Worm (Caenorhabditis elegans): ENCODE data around the gene C07B5.2.

The C07B5.2 gene

DNA sequence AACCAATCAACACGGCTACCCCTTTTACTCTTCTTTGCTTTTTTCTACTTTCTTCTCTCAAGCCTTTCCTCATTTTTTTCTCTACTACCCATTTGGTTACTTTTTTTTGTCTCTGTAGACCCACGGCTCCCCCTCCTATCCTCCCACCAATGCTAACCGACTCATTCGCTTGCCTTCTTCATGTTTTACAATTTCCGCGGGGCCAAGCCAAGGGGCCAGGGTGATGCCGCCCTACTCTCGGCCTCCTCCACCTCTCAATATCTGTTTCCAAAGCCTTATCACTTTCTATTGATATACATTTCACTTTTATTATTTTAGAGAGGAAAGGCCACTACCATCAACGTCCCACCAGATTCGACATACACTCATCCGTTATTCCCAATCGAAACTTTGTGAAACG, 26.3 kb upstream of the C07B5.2 start, which contains the start of gene F49E2.5:
Gene F49E2.5, plus strand, starts transcription at position 301 of the 400 bp plus-strand sequence.
- TF ChIP-seq nhr-237 (tag; optimal IDR thresholded peaks at IDR 0.05) = no peak
- TF ChIP-seq aha-1 (tag) = peak; percentile 2
- TF ChIP-seq daf-16 (GFP tag; optimal IDR thresholded peaks at IDR 0.05) = peak in 1 of 2 experiments; percentile 0
- TF ChIP-seq daf-16 (tag; optimal IDR thresholded peaks at IDR 0.05) = no peak

DNA sequence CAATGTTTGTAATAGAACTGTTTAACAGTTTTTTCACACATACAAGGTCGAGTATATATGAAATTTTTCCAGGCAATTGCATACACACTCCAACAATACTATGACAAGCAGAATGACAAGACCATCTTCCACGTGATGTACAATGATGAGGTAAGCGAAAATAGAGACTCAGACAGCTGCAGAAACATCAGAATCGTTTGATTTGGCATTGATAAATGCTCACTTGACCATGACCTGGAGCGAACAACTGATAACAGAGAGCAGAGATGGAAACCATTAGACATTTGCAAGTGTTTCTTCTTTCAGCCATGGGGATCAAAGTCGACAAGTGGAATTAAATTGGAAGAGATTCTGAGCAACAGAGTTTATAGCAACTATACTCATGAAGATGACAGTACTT, 23.5 kb upstream of the C07B5.2 start:
- peak in 1 of 2 experiments; percentile 22 for TF ChIP-seq hif-1 (tag; optimal IDR thresholded peaks at IDR 0.05)
- TF ChIP-seq F37D6.2 (tag; optimal IDR thresholded peaks at IDR 0.05) = no peak
- TF ChIP-seq nhr-28 (tag; optimal IDR thresholded peaks at IDR 0.05) = peak; percentile 86
- TF ChIP-seq php-3 (GFP tag; IDR thresholded peaks at IDR 0.05) = peak; percentile 60; the same call in 1 of the 2 replicates
- no peak for TF ChIP-seq fkh-10 (GFP tag; optimal IDR thresholded peaks at IDR 0.05)
- peak; percentile 76 for TF ChIP-seq pqm-1 (tag; optimal IDR thresholded peaks at IDR 0.05)
- no peak for TF ChIP-seq ceh-20 (GFP tag; IDR thresholded peaks at IDR 0.05)
- peak; percentile 93 for TF ChIP-seq hlh-11 (tag; optimal IDR thresholded peaks at IDR 0.05)
- TF ChIP-seq tra-1 (GFP tag; IDR thresholded peaks at IDR 0.05) = peak; percentile 69
- TF ChIP-seq lsy-2 (tag; optimal IDR thresholded peaks at IDR 0.05) = peak in 1 of 2 experiments; percentile 39
- TF ChIP-seq nhr-41 (GFP tag; IDR thresholded peaks at IDR 0.05) = peak; percentile 24; the same call in 1 of the 2 replicates
- no peak for TF ChIP-seq daf-16 (GFP tag; optimal IDR thresholded peaks at IDR 0.05)
- peak; percentile 87 for TF ChIP-seq daf-16 (tag; optimal IDR thresholded peaks at IDR 0.05)
- peak; percentile 70 for TF ChIP-seq mxl-3 (GFP tag; optimal IDR thresholded peaks at IDR 0.05)
- TF ChIP-seq nhr-48 (tag; optimal IDR thresholded peaks at IDR 0.05) = no peak
- peak; percentile 89 for TF ChIP-seq dve-1 (tag; optimal IDR thresholded peaks at IDR 0.05; ENCODE audit: insufficient read depth)
- peak; percentile 94 for TF ChIP-seq dmd-6 (GFP tag; IDR thresholded peaks at IDR 0.05)
- peak; percentile 57 for TF ChIP-seq mep-1 (tag; optimal IDR thresholded peaks at IDR 0.05)
- peak; percentile 53 for TF ChIP-seq mes-2 (tag; optimal IDR thresholded peaks at IDR 0.05; ENCODE audit: poor library complexity, severe bottlenecking)
- TF ChIP-seq mdl-1 (tag; optimal IDR thresholded peaks at IDR 0.05) = peak in 1 of 2 experiments; percentile 86
- TF ChIP-seq aha-1 (tag) = peak; percentile 45
- peak in 1 of 2 experiments; percentile 95 for TF ChIP-seq unc-62 (GFP tag; optimal IDR thresholded peaks at IDR 0.05 in 1 of 2)
- TF ChIP-seq unc-62 (tag; optimal IDR thresholded peaks at IDR 0.05) = no peak
- no peak for TF ChIP-seq rbr-2 (tag; optimal IDR thresholded peaks at IDR 0.05)
- TF ChIP-seq hlh-30 (tag; optimal IDR thresholded peaks at IDR 0.05; ENCODE audit: insufficient read depth) = peak; percentile 89
- TF ChIP-seq nhr-77 (tag; optimal IDR thresholded peaks at IDR 0.05) = peak; percentile 80

DNA sequence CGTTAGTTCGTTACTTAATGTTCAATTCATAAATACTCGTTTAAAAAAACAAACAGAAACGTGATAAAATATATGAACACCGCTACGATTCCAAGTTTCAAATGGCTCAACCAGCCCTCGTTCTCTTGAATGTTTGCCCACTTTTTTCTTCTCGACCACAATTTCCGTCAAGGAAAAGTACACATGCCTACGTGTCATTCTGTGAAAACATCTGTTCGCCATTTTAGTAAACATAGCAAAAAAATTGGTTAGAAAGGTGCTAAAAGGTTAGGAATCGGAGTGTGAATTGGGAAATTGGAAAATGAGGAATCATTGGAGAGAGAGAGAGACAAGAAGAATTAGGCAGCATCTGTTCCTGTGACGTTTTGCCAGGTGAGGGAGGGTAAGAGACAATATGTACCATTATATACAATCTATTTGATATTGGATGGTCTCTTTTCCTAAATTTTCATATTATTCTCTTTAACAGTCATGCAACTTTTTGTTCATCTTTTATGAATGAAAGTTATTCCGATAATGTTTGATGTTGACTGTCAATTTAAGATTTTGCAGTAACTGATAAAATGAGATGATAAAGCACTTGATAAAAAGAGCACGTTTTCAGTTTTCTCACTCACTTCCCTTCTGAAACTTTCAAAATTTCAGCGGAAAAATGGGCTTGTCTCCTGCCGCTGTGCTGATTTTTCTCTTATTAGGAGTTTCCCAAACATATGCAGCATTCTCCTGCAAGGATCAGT, 22.5 kb upstream of the C07B5.2 start, which contains the start of gene nuc-1:
Gene nuc-1, plus strand, starts transcription at position 612 of the 737 bp plus-strand sequence.
- TF ChIP-seq hlh-30 (tag; optimal IDR thresholded peaks at IDR 0.05; ENCODE audit: insufficient read depth) = no peak
- no peak for TF ChIP-seq lir-3 (tag; optimal IDR thresholded peaks at IDR 0.05)
- no peak for TF ChIP-seq pha-4 (GFP tag; IDR thresholded peaks at IDR 0.05)
- TF ChIP-seq pha-4 (tag; optimal IDR thresholded peaks at IDR 0.05) = peak; percentile 2
- no peak for TF ChIP-seq nhr-42 (GFP tag; IDR thresholded peaks at IDR 0.05)
- TF ChIP-seq ctbp-1 (GFP tag; IDR thresholded peaks at IDR 0.05) = no peak
- TF ChIP-seq aha-1 (tag) = no peak
- TF ChIP-seq nhr-41 (GFP tag; IDR thresholded peaks at IDR 0.05) = no peak
- no peak for TF ChIP-seq ceh-44 (GFP tag; IDR thresholded peaks at IDR 0.05)
- no peak for TF ChIP-seq F10B5.3 (tag; optimal IDR thresholded peaks at IDR 0.05)
- no peak for TF ChIP-seq zag-1 (tag; optimal IDR thresholded peaks at IDR 0.05)
- no peak for TF ChIP-seq ceh-20 (GFP tag; IDR thresholded peaks at IDR 0.05)
- TF ChIP-seq unc-62 (GFP tag; optimal IDR thresholded peaks at IDR 0.05 in 1 of 2) = peak in 1 of 2 experiments; percentile 9
- no peak for TF ChIP-seq unc-62 (tag; optimal IDR thresholded peaks at IDR 0.05)
- no peak for TF ChIP-seq egl-43 (GFP tag; IDR thresholded peaks at IDR 0.05)
- no peak for TF ChIP-seq zip-2 (tag; optimal IDR thresholded peaks at IDR 0.05)
- TF ChIP-seq daf-8 (GFP tag; IDR thresholded peaks at IDR 0.05) = no peak
- no peak for TF ChIP-seq mxl-2 (GFP tag; conservative IDR thresholded peaks at IDR 0.05)
- peak; percentile 76 for TF ChIP-seq pqm-1 (tag; optimal IDR thresholded peaks at IDR 0.05)
- TF ChIP-seq R02D3.7 (tag; optimal IDR thresholded peaks at IDR 0.05) = no peak
- TF ChIP-seq set-16 (GFP tag; IDR thresholded peaks at IDR 0.05) = no peak
- TF ChIP-seq Y5F2A.4 (GFP tag; optimal IDR thresholded peaks at IDR 0.05) = no peak
- no peak for TF ChIP-seq mdl-1 (tag; optimal IDR thresholded peaks at IDR 0.05)
- TF ChIP-seq cey-2 (tag; optimal IDR thresholded peaks at IDR 0.05; ENCODE audit: borderline replicate concordance, insufficient read depth) = no peak
- no peak for TF ChIP-seq ceh-32 (tag; optimal IDR thresholded peaks at IDR 0.05; ENCODE audit: poor library complexity)
- TF ChIP-seq D1046.2 (GFP tag; IDR thresholded peaks at IDR 0.05) = no peak
- no peak for TF ChIP-seq T20F7.1 (GFP tag; optimal IDR thresholded peaks at IDR 0.05)
